Fruit fly (Drosophila melanogaster): ENCODE data around the gene CG7950.

dm6 chr3R:30022452-30023028 lies 34.1 kb upstream of the CG7950 start, which contains the start of the genes RpS28a and Axn:
- no peak for TF ChIP-seq CG8478 (optimal IDR thresholded peaks at IDR 0.05)
- peak; percentile 99 to 100 for TF ChIP-seq CTCF (optimal IDR thresholded peaks at IDR 0.05)
